Fruit fly (Drosophila melanogaster): Measurements from ENCODE around the gene CG17343.

DNA sequence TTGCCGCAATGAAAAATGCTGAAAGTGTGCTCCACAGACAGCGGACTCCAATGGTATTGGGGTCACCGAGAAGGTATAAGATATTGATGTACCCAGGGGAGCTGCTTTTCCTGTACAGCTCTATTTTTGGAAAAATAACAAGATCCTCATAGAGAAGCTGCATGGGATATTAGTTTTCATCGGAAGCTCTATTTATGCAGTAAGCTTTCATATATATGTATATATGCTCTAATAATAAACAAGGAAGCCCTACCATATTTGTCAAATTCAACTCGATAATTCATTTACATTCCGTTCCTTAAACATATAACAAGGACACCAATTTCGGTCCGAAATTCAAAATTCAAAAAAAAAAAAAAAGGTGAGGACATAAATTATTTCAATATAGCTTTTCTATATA lies 37.0 kb downstream of the CG17343 start, which contains the start of the genes CG17344 and CG43731:
- no peak for TF ChIP-seq CG9705 (GFP tag; optimal IDR thresholded peaks at IDR 0.05)
- TF ChIP-seq GATAd (GFP tag; optimal IDR thresholded peaks at IDR 0.05), result no peak
- no peak for TF ChIP-seq jim (GFP tag; optimal IDR thresholded peaks at IDR 0.05)
